Worm (Caenorhabditis elegans) whole organism, midembryonic: ENCODE data around the gene ZK829.1.

ENCODE experiments used
- T22C8.4 ChIP-seq: fragments of 200-800 bp; sonication (Bioruptor generic); IDR thresholded peaks from 2 replicates; pipeline ENCODE4 v1.3.6; 2022; ENCODE audit warnings: missing genetic modification characterization, missing compliant biosample characterization
- cog-1 ChIP-seq: sonication (generic microtip); optimal IDR thresholded peaks from 2 replicates; lab custom pipeline; 2016; ENCODE audit warnings: missing genetic modification characterization, missing compliant biosample characterization
- flt-1 ChIP-seq: fragments of 200-800 bp; sonication (Bioruptor generic); IDR thresholded peaks from 2 replicates; pipeline ENCODE4 v1.3.6; 2022; ENCODE audit warnings: missing genetic modification characterization, missing compliant biosample characterization
- klf-2 ChIP-seq: fragments of 200-800 bp; sonication (Bioruptor generic); conservative IDR thresholded peaks from 2 replicates; pipeline ENCODE4 v1.3.6; 2022; ENCODE audit warnings: missing genetic modification reagents, missing genetic modification characterization, missing compliant biosample characterization
- med-1 ChIP-seq: sonication (generic microtip); optimal IDR thresholded peaks from 2 replicates; lab custom pipeline; 2017; ENCODE audit warnings: missing genetic modification characterization, mild to moderate bottlenecking, missing compliant biosample characterization, antibody characterized with exemption, missing genetic modification reagents; ENCODE audit not compliant: insufficient read depth
- ref-1 ChIP-seq: fragments of 200-800 bp; sonication (Bioruptor generic); conservative IDR thresholded peaks from 2 replicates; pipeline ENCODE4 v1.3.6; 2022; ENCODE audit warnings: missing genetic modification reagents, missing genetic modification characterization, missing compliant biosample characterization
- tab-1 ChIP-seq: fragments of 200-800 bp; sonication (Bioruptor generic); IDR thresholded peaks from 2 replicates; pipeline ENCODE4 v1.3.6; 2022; ENCODE audit warnings: missing genetic modification characterization, missing compliant biosample characterization
- ztf-23 ChIP-seq: fragments of 200-800 bp; sonication (Bioruptor generic); IDR thresholded peaks from 2 replicates; pipeline ENCODE4 v1.3.6; 2022; ENCODE audit warnings: missing genetic modification reagents, missing genetic modification characterization, missing compliant biosample characterization
- ztf-29 ChIP-seq: fragments of 200-800 bp; sonication (Bioruptor generic); IDR thresholded peaks from 2 replicates; pipeline ENCODE4 v1.3.6; 2022; ENCODE audit warnings: missing genetic modification reagents, missing genetic modification characterization, missing compliant biosample characterization

Gene ZK829.1

ce11 chrIV:11923074-11923473 lies 19.1 kb downstream of the ZK829.1 start, which contains the start of gene srlf-31:
srlf-31 (minus strand) TSS chrIV:11923174.
- TF ChIP-seq ref-1 (GFP tag; lab: Robert Waterston, UW) = no peak
- TF ChIP-seq ztf-23 (GFP tag; lab: Robert Waterston, UW) = no peak
- TF ChIP-seq tab-1 (GFP tag; lab: Robert Waterston, UW) = no peak
- TF ChIP-seq cog-1 (tag; lab: Kevin White, UChicago) = no peak
- TF ChIP-seq med-1 (GFP tag; lab: Kevin White, UChicago) = no peak
- no peak for TF ChIP-seq T22C8.4 (GFP tag; lab: Robert Waterston, UW)
- no peak for TF ChIP-seq flt-1 (GFP tag; lab: Robert Waterston, UW)
- TF ChIP-seq klf-2 (GFP tag; lab: Robert Waterston, UW) = no peak
- no peak for TF ChIP-seq ztf-29 (GFP tag; lab: Robert Waterston, UW)

- TF ChIP-seq ztf-23 (GFP tag; lab: Robert Waterston, UW) (no peak), T22C8.4 (GFP tag; lab: Robert Waterston, UW) (no peak), cog-1 (tag; lab: Kevin White, UChicago) (no peak), ztf-29 (GFP tag; lab: Robert Waterston, UW) (no peak), ref-1 (GFP tag; lab: Robert Waterston, UW) (no peak), flt-1 (GFP tag; lab: Robert Waterston, UW) (no peak), tab-1 (GFP tag; lab: Robert Waterston, UW) (no peak), klf-2 (GFP tag; lab: Robert Waterston, UW) (no peak), med-1 (GFP tag; lab: Kevin White, UChicago) (no peak)
Measured at ce11 chrIV:11922011-11922410, 20.2 kb downstream of the ZK829.1 start, which contains the start of gene ZK822.1. ZK822.1 (minus strand) TSS chrIV:11922131.

ce11 chrIV:11919067-11919466 lies 23.1 kb downstream of the ZK829.1 start:
- TF ChIP-seq tab-1 (GFP tag; lab: Robert Waterston, UW) (no peak), ztf-29 (GFP tag; lab: Robert Waterston, UW) (no peak), klf-2 (GFP tag; lab: Robert Waterston, UW) (no peak), ztf-23 (GFP tag; lab: Robert Waterston, UW) (no peak), ref-1 (GFP tag; lab: Robert Waterston, UW) (no peak), cog-1 (tag; lab: Kevin White, UChicago) (no peak), med-1 (GFP tag; lab: Kevin White, UChicago) (no peak), T22C8.4 (GFP tag; lab: Robert Waterston, UW) (no peak), flt-1 (GFP tag; lab: Robert Waterston, UW) (no peak)

- TF ChIP-seq cog-1 (tag; lab: Kevin White, UChicago) (no peak), klf-2 (GFP tag; lab: Robert Waterston, UW) (no peak), ref-1 (GFP tag; lab: Robert Waterston, UW) (no peak), ztf-23 (GFP tag; lab: Robert Waterston, UW) (no peak), tab-1 (GFP tag; lab: Robert Waterston, UW) (no peak), ztf-29 (GFP tag; lab: Robert Waterston, UW) (no peak), med-1 (GFP tag; lab: Kevin White, UChicago) (no peak), flt-1 (GFP tag; lab: Robert Waterston, UW) (no peak), T22C8.4 (GFP tag; lab: Robert Waterston, UW) (no peak)
Measured at ce11 chrIV:11917886-11918285, 24.3 kb downstream of the ZK829.1 start.

- TF ChIP-seq flt-1 (GFP tag; lab: Robert Waterston, UW) (no peak), ref-1 (GFP tag; lab: Robert Waterston, UW) (no peak), ztf-23 (GFP tag; lab: Robert Waterston, UW) (no peak), klf-2 (GFP tag; lab: Robert Waterston, UW) (no peak), T22C8.4 (GFP tag; lab: Robert Waterston, UW) (no peak)
Measured at ce11 chrIV:11916907-11917306, 25.3 kb downstream of the ZK829.1 start, which contains the start of gene ZK822.10. ZK822.10 (plus strand) TSS chrIV:11917137.

ce11 chrIV:11915768-11916453 lies 26.3 kb downstream of the ZK829.1 start, which contains the start of gene ZK822.9:
ZK822.9 (plus strand) TSS chrIV:11915947.
- TF ChIP-seq T22C8.4 (GFP tag; lab: Robert Waterston, UW) = no peak
- TF ChIP-seq med-1 (GFP tag; lab: Kevin White, UChicago) = no peak
- TF ChIP-seq ztf-29 (GFP tag; lab: Robert Waterston, UW) = no peak
- no peak for TF ChIP-seq ref-1 (GFP tag; lab: Robert Waterston, UW)
- no peak for TF ChIP-seq ztf-23 (GFP tag; lab: Robert Waterston, UW)
- no peak for TF ChIP-seq tab-1 (GFP tag; lab: Robert Waterston, UW)
- no peak for TF ChIP-seq cog-1 (tag; lab: Kevin White, UChicago)
- no peak for TF ChIP-seq klf-2 (GFP tag; lab: Robert Waterston, UW)
- no peak for TF ChIP-seq flt-1 (GFP tag; lab: Robert Waterston, UW)

ce11 chrIV:11914837-11915737 lies 27.1 kb downstream of the ZK829.1 start, which contains the start of gene fat-6:
fat-6 (minus strand) TSS chrIV:11915687.
- TF ChIP-seq klf-2 (GFP tag; lab: Robert Waterston, UW) (no peak), T22C8.4 (GFP tag; lab: Robert Waterston, UW) (no peak), tab-1 (GFP tag; lab: Robert Waterston, UW) (no peak), flt-1 (GFP tag; lab: Robert Waterston, UW) (no peak)

ce11 chrIV:11914260-11914836 lies 27.9 kb downstream of the ZK829.1 start:
- TF ChIP-seq med-1 (GFP tag; lab: Kevin White, UChicago) = no peak
- TF ChIP-seq klf-2 (GFP tag; lab: Robert Waterston, UW) = no peak
- no peak for TF ChIP-seq ztf-29 (GFP tag; lab: Robert Waterston, UW)
- no peak for TF ChIP-seq cog-1 (tag; lab: Kevin White, UChicago)
- TF ChIP-seq tab-1 (GFP tag; lab: Robert Waterston, UW) = no peak
- no peak for TF ChIP-seq ztf-23 (GFP tag; lab: Robert Waterston, UW)
- TF ChIP-seq T22C8.4 (GFP tag; lab: Robert Waterston, UW) = no peak
- TF ChIP-seq ref-1 (GFP tag; lab: Robert Waterston, UW) = no peak
- TF ChIP-seq flt-1 (GFP tag; lab: Robert Waterston, UW) = no peak
